Fruit fly (Drosophila melanogaster): Measurements from ENCODE around the gene CG3437.

The CG3437 gene

DNA sequence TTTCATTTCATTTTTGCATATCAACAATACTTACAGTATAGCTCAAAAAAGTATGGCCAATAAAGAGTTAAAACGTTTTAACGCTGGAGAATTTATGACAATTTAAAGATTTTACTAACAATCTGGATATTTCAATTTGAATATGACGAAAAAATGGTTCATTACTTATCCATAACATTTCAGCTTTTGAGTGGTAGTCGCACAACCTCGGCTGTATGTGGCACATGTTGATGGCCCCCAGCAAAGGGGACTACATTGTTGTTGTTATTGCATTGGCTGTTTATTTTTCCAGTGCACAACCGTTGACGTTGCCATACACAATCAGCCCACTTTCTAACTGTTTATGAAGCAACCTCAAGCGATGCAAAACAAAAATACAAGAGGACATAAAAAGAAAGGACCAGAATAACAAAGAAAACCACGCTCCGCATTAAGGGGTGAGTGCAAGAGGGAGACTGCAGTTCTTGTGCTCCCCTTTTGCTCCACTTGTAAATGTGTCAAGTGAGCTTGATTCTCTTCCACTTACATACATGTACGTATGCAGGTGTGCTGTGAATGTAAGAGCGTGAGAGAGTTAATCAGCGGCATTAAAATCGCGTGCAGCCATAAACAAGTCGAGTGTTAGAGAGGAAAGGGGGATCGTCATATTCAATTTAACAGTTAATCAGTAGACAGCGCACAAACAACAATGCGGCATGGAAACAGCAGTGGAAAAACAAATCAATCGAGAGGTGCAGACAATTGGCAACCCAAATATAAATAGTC is 37.2 kb downstream of the CG3437 start:
- TF ChIP-seq net (GFP tag; optimal IDR thresholded peaks at IDR 0.05): peak; percentile 97
- peak; percentile 95 for TF ChIP-seq CG11902 (GFP tag; optimal IDR thresholded peaks at IDR 0.05)
- TF ChIP-seq svp (GFP tag): peak; percentile 99
- TF ChIP-seq fkh (GFP tag; optimal IDR thresholded peaks at IDR 0.05): no peak
- TF ChIP-seq CG6276 (GFP tag; optimal IDR thresholded peaks at IDR 0.05): peak; percentile 94
- peak; percentile 89 for TF ChIP-seq vri (GFP tag; optimal IDR thresholded peaks at IDR 0.05)
- peak; percentile 88 for TF ChIP-seq CG4318 (GFP tag; optimal IDR thresholded peaks at IDR 0.05)
- TF ChIP-seq CG10669 (GFP tag; optimal IDR thresholded peaks at IDR 0.05): peak; percentile 97
- no peak for TF ChIP-seq Hr38 (GFP tag; optimal IDR thresholded peaks at IDR 0.05)
- TF ChIP-seq CG10631 (GFP tag; optimal IDR thresholded peaks at IDR 0.05): peak; percentile 94
- TF ChIP-seq CG16779 (tag; optimal IDR thresholded peaks at IDR 0.05): peak; percentile 94
- peak; percentile 97 for TF ChIP-seq cyc (GFP tag; optimal IDR thresholded peaks at IDR 0.05)
- TF ChIP-seq Met (GFP tag; optimal IDR thresholded peaks at IDR 0.05): peak; percentile 98
- peak; percentile 87 for TF ChIP-seq fd85E (GFP tag; optimal IDR thresholded peaks at IDR 0.05)
- peak; percentile 89 for TF ChIP-seq dac (GFP tag; optimal IDR thresholded peaks at IDR 0.05)
- TF ChIP-seq Sox15 (GFP tag; optimal IDR thresholded peaks at IDR 0.05): peak; percentile 92
- peak; percentile 95 for TF ChIP-seq Ets21C (GFP tag; optimal IDR thresholded peaks at IDR 0.05)
- peak; percentile 96 for TF ChIP-seq CG3919 (GFP tag; optimal IDR thresholded peaks at IDR 0.05)
- TF ChIP-seq Blimp-1 (GFP tag; optimal IDR thresholded peaks at IDR 0.05): peak; percentile 91
- peak; percentile 98 for TF ChIP-seq Smox (GFP tag; optimal IDR thresholded peaks at IDR 0.05)
- TF ChIP-seq CG31627 (GFP tag; optimal IDR thresholded peaks at IDR 0.05): peak; percentile 97
- peak; percentile 98 for TF ChIP-seq Sox102F (GFP tag; optimal IDR thresholded peaks at IDR 0.05)
- TF ChIP-seq CG8119 (GFP tag; IDR thresholded peaks at IDR 0.05): peak; percentile 98
- TF ChIP-seq CG34406 (GFP tag; optimal IDR thresholded peaks at IDR 0.05): peak; percentile 97
- peak; percentile 91 for TF ChIP-seq salr (GFP tag; optimal IDR thresholded peaks at IDR 0.05)
- peak; percentile 95 for TF ChIP-seq CG32006 (GFP tag; optimal IDR thresholded peaks at IDR 0.05)
- peak; percentile 88 for TF ChIP-seq Eip93F (GFP tag; optimal IDR thresholded peaks at IDR 0.05)
- TF ChIP-seq CG8319 (GFP tag; optimal IDR thresholded peaks at IDR 0.05): peak; percentile 97
- TF ChIP-seq eg (GFP tag; IDR thresholded peaks at IDR 0.05): peak; percentile 98
- TF ChIP-seq Eip78C (GFP tag): peak; percentile 99
- TF ChIP-seq ss (GFP tag; optimal IDR thresholded peaks at IDR 0.05): peak; percentile 93 to 96
- TF ChIP-seq CG9139 (GFP tag; optimal IDR thresholded peaks at IDR 0.05): peak; percentile 94
- peak; percentile 95 for TF ChIP-seq CG11762 (GFP tag; optimal IDR thresholded peaks at IDR 0.05; ENCODE audit: insufficient read depth)
- TF ChIP-seq acj6 (GFP tag; optimal IDR thresholded peaks at IDR 0.05): peak; percentile 96
- TF ChIP-seq Gug (GFP tag; IDR thresholded peaks at IDR 0.05): peak; percentile 93
- TF ChIP-seq CG1621 (tag; optimal IDR thresholded peaks at IDR 0.05): peak; percentile 95
- peak; percentile 95 for TF ChIP-seq fd59A (GFP tag; optimal IDR thresholded peaks at IDR 0.05)
- TF ChIP-seq CG6792 (GFP tag; optimal IDR thresholded peaks at IDR 0.05): peak; percentile 98
- peak; percentile 95 for TF ChIP-seq Hr4 (GFP tag; optimal IDR thresholded peaks at IDR 0.05)
- TF ChIP-seq CG6854 (GFP tag; optimal IDR thresholded peaks at IDR 0.05): peak; percentile 96
- TF ChIP-seq spab (GFP tag; optimal IDR thresholded peaks at IDR 0.05): peak; percentile 93
- peak; percentile 96 for TF ChIP-seq achi (GFP tag; optimal IDR thresholded peaks at IDR 0.05)
- TF ChIP-seq Ets96B (tag; optimal IDR thresholded peaks at IDR 0.05): peak; percentile 97
- TF ChIP-seq lz (GFP tag; optimal IDR thresholded peaks at IDR 0.05): peak; percentile 98
- peak; percentile 98 for TF ChIP-seq Sox14 (GFP tag; optimal IDR thresholded peaks at IDR 0.05)
- TF ChIP-seq CG7368 (GFP tag; optimal IDR thresholded peaks at IDR 0.05): peak; percentile 96
- TF ChIP-seq CG3032 (tag; optimal IDR thresholded peaks at IDR 0.05): peak; percentile 94
- TF ChIP-seq CG15336 (GFP tag; IDR thresholded peaks at IDR 0.05): peak; percentile 98
- peak; percentile 96 for TF ChIP-seq Hr39 (GFP tag; optimal IDR thresholded peaks at IDR 0.05)
- peak; percentile 97 for TF ChIP-seq CG8632 (GFP tag; optimal IDR thresholded peaks at IDR 0.05)
- TF ChIP-seq esn (GFP tag; optimal IDR thresholded peaks at IDR 0.05): peak; percentile 99

Measured in whole organism, prepupa.